Worm (Caenorhabditis elegans) whole organism, young adult: ENCODE data around the gene unc-36.

ENCODE experiments used
- F39B2.1 ChIP-seq: fragments of 200-800 bp; sonication (Bioruptor generic); IDR thresholded peaks from 2 replicates; pipeline ENCODE4 v1.3.6; 2022; ENCODE audit warnings: missing genetic modification reagents, missing genetic modification characterization, missing compliant biosample characterization
- K12H6.12 ChIP-seq: fragments of 200-800 bp; sonication (Bioruptor generic); optimal IDR thresholded peaks from 2 replicates; lab custom pipeline; 2018; ENCODE audit warnings: mild to moderate bottlenecking, missing genetic modification characterization, missing compliant biosample characterization
- ama-1 ChIP-seq, 3 experiments: fragments of 150-350 bp in 1 of 3; sonication (generic microtip) in 2 of 3; optimal IDR thresholded peaks; 2 replicates each; lab custom pipeline; 2014 to 2018; ENCODE audit warnings: missing biosample characterization in 2 of 3, missing genetic modification characterization in 2 of 3, missing genetic modification reagents in 2 of 3
- attf-6 ChIP-seq: fragments of 200-800 bp; sonication (Bioruptor generic); IDR thresholded peaks from 2 replicates; pipeline ENCODE4 v1.3.6; 2022; ENCODE audit warnings: missing genetic modification reagents, missing genetic modification characterization, missing compliant biosample characterization
- ceh-58 ChIP-seq: fragments of 200-800 bp; sonication (Bioruptor generic); IDR thresholded peaks from 2 replicates; pipeline ENCODE4 v1.3.6; 2022; ENCODE audit warnings: missing genetic modification characterization, missing compliant biosample characterization
- lsl-1 ChIP-seq: fragments of 200-800 bp; sonication (Bioruptor generic); optimal IDR thresholded peaks from 2 replicates; lab custom pipeline; 2018; ENCODE audit warnings: mild to moderate bottlenecking, missing genetic modification characterization, moderate library complexity, missing compliant biosample characterization
- madf-6 ChIP-seq: fragments of 200-800 bp; sonication (Bioruptor generic); IDR thresholded peaks from 2 replicates; pipeline ENCODE4 v1.3.6; 2022; ENCODE audit warnings: missing genetic modification reagents, missing genetic modification characterization, missing compliant biosample characterization
- nhr-179 ChIP-seq: sonication (generic microtip); optimal IDR thresholded peaks from 2 replicates; lab custom pipeline; 2016; ENCODE audit warnings: mild to moderate bottlenecking, missing genetic modification characterization, missing compliant biosample characterization
- rec-8 ChIP-seq, 2 experiments: sonication (generic microtip); optimal IDR thresholded peaks; 2 replicates each; lab custom pipeline; 2016; ENCODE audit warnings: mild to moderate bottlenecking in 2 of 2, missing genetic modification characterization in 2 of 2, missing genetic modification reagents in 2 of 2, missing genotype in 2 of 2, missing biosample characterization in 1 of 2, missing compliant biosample characterization in 1 of 2, moderate library complexity in 1 of 2
- sea-2 ChIP-seq: fragments of 200-800 bp; sonication (Bioruptor generic); IDR thresholded peaks from 2 replicates; pipeline ENCODE4 v1.3.6; 2022; ENCODE audit warnings: missing genetic modification characterization, missing compliant biosample characterization
- snpc-3.4 ChIP-seq: sonication (generic microtip); optimal IDR thresholded peaks from 2 replicates; lab custom pipeline; 2017; ENCODE audit warnings: missing genetic modification characterization, mild to moderate bottlenecking, missing compliant biosample characterization, antibody characterized with exemption, moderate library complexity, missing genotype, missing genetic modification reagents
- unc-62 ChIP-seq: fragments of 150-350 bp; optimal IDR thresholded peaks from 2 replicates; lab custom pipeline; 2014; ENCODE audit warnings: missing biosample characterization, missing genetic modification reagents, missing genetic modification characterization
- ztf-18 ChIP-seq: sonication (generic microtip); optimal IDR thresholded peaks from 2 replicates; lab custom pipeline; 2016; ENCODE audit warnings: missing genotype, mild to moderate bottlenecking, missing genetic modification characterization, missing compliant biosample characterization

ce11 chrIII:8247051-8247450 lies 46.0 kb upstream of the unc-36 start, which contains the start of gene C02F5.13:
- TF ChIP-seq ceh-58 (GFP tag; lab: Robert Waterston, UW) (no peak), lsl-1 (no peak), F39B2.1 (GFP tag; lab: Robert Waterston, UW) (no peak), ama-1 (optimal IDR thresholded peaks at IDR 0.05; lab: Kevin White, UChicago) (no peak), ama-1 (GFP tag; optimal IDR thresholded peaks at IDR 0.05; lab: Kevin White, UChicago) (no peak), attf-6 (GFP tag; lab: Robert Waterston, UW) (no peak), nhr-179 (tag; lab: Kevin White, UChicago) (no peak), snpc-3.4 (tag; lab: Kevin White, UChicago) (no peak), ztf-18 (no peak), sea-2 (GFP tag; lab: Robert Waterston, UW) (no peak), madf-6 (GFP tag; lab: Robert Waterston, UW) (no peak), K12H6.12 (tag; lab: Kevin White, UChicago) (no peak), rec-8 (tag; optimal IDR thresholded peaks at IDR 0.05; lab: Kevin White, UChicago) (no peak), unc-62 (GFP tag; lab: Kevin White, UChicago) (no peak)
